Worm (Caenorhabditis elegans): ENCODE data around the gene hrpk-2.

DNA sequence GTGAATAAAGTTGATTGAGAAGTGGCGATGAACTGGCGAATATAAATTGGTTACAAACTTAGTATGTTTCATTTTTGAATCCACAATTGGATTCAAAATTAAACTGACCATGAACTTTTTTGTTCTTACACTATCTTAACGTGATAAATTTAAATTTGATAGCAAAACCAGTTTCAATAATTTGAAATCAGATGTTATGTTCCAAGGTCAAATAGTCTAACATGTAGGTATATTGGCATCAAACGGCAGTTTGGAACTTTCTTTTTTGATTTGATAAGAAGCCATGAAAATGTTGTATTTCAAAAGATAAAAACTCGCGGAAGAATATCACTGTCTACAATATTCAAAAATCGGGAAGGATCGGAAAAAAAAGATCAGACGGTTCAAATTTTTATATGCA is 49.1 kb downstream of the hrpk-2 start:
- TF ChIP-seq mep-1 (tag; optimal IDR thresholded peaks at IDR 0.05): no peak
- TF ChIP-seq flh-1 (GFP tag; optimal IDR thresholded peaks at IDR 0.05): no peak
- TF ChIP-seq unc-120 (tag; optimal IDR thresholded peaks at IDR 0.05; ENCODE audit: poor library complexity, severe bottlenecking): no peak
- TF ChIP-seq nhr-28 (tag; optimal IDR thresholded peaks at IDR 0.05): no peak
- TF ChIP-seq snpc-4 (tag; optimal IDR thresholded peaks at IDR 0.05): no peak
- no peak for TF ChIP-seq sptf-1 (tag; optimal IDR thresholded peaks at IDR 0.05)
- TF ChIP-seq nhr-2 (tag; optimal IDR thresholded peaks at IDR 0.05): no peak
- no peak for TF ChIP-seq lin-13 (tag; optimal IDR thresholded peaks at IDR 0.05)
- TF ChIP-seq nhr-237 (tag; optimal IDR thresholded peaks at IDR 0.05): no peak
- no peak for TF ChIP-seq blmp-1 (tag; optimal IDR thresholded peaks at IDR 0.05)
- TF ChIP-seq pha-4 (tag; optimal IDR thresholded peaks at IDR 0.05): no peak
- TF ChIP-seq ham-2 (GFP tag; optimal IDR thresholded peaks at IDR 0.05): no peak
- TF ChIP-seq unc-39 (tag; optimal IDR thresholded peaks at IDR 0.05): no peak
- no peak for TF ChIP-seq lsy-2 (tag; optimal IDR thresholded peaks at IDR 0.05)

Measured in whole organism, mixed stage, embryonic.